Worm (Caenorhabditis elegans) whole organism, L2 larva: ENCODE data around the gene dcap-1.

Experiments
- C34F6.9 ChIP-seq: fragments of 150-350 bp; optimal IDR thresholded peaks from 2 replicates; lab custom pipeline; 2014; ENCODE audit warnings: missing biosample characterization, missing genetic modification characterization
- F13H6.1 ChIP-seq: sonication (generic microtip); optimal IDR thresholded peaks from 2 replicates; lab custom pipeline; 2016; ENCODE audit warnings: missing genetic modification characterization, missing compliant biosample characterization
- R02D3.7 ChIP-seq: fragments of 150-350 bp; optimal IDR thresholded peaks from 2 replicates; lab custom pipeline; 2014; ENCODE audit warnings: missing biosample characterization, missing genetic modification characterization
- Y55F3AM.14 ChIP-seq: fragments of 200-800 bp; sonication (Bioruptor generic); optimal IDR thresholded peaks from 2 replicates; lab custom pipeline; 2018; ENCODE audit warnings: mild to moderate bottlenecking, missing genetic modification characterization, missing compliant biosample characterization
- ZK546.5 ChIP-seq: sonication (generic microtip); optimal IDR thresholded peaks from 2 replicates; lab custom pipeline; 2017; ENCODE audit warnings: missing biosample characterization, missing genetic modification characterization
- alr-1 ChIP-seq: fragments of 150-350 bp; optimal IDR thresholded peaks from 2 replicates; lab custom pipeline; 2014; ENCODE audit warnings: missing biosample characterization, missing genetic modification characterization
- aly-2 ChIP-seq: fragments of 150-350 bp; optimal IDR thresholded peaks from 2 replicates; lab custom pipeline; 2014; ENCODE audit warnings: missing biosample characterization, missing genetic modification characterization
- ama-1 ChIP-seq: fragments of 150-350 bp; optimal IDR thresholded peaks from 2 replicates; lab custom pipeline; 2018; ENCODE audit warnings: inconsistent platforms
- blmp-1 ChIP-seq: sonication (generic microtip); optimal IDR thresholded peaks from 2 replicates; lab custom pipeline; 2017; ENCODE audit warnings: missing genetic modification characterization, mild to moderate bottlenecking, missing compliant biosample characterization, antibody characterized with exemption, moderate library complexity; ENCODE audit not compliant: insufficient read depth
- ceh-82 ChIP-seq: fragments of 150-350 bp; optimal IDR thresholded peaks from 2 replicates; lab custom pipeline; 2014; ENCODE audit warnings: missing biosample characterization, missing genetic modification characterization
- crh-2 ChIP-seq: sonication (generic microtip); optimal IDR thresholded peaks from 2 replicates; lab custom pipeline; 2017; ENCODE audit warnings: missing biosample characterization, missing genetic modification characterization
- dmd-4 ChIP-seq: sonication (generic microtip); optimal IDR thresholded peaks from 2 replicates; lab custom pipeline; 2017; ENCODE audit warnings: missing biosample characterization, missing genetic modification characterization
- egl-27 ChIP-seq: sonication (generic microtip); optimal IDR thresholded peaks from 3 replicates; lab custom pipeline; 2017; ENCODE audit warnings: missing biosample characterization, missing genetic modification reagents, missing genetic modification characterization
- elt-1 ChIP-seq: fragments of 150-350 bp; optimal IDR thresholded peaks from 2 replicates; lab custom pipeline; 2014; ENCODE audit warnings: missing biosample characterization, missing genetic modification characterization
- fos-1 ChIP-seq: fragments of 150-350 bp; optimal IDR thresholded peaks from 2 replicates; lab custom pipeline; 2014; ENCODE audit warnings: missing biosample characterization, missing genetic modification characterization
- gmeb-1 ChIP-seq: fragments of 150-350 bp; optimal IDR thresholded peaks from 2 replicates; lab custom pipeline; 2014; ENCODE audit warnings: missing biosample characterization, missing genetic modification characterization
- lin-11 ChIP-seq: fragments of 150-350 bp; sonication (generic microtip); optimal IDR thresholded peaks from 2 replicates; lab custom pipeline; 2014; ENCODE audit warnings: missing biosample characterization, missing genetic modification characterization, inconsistent platforms, mixed read lengths
- lin-39 ChIP-seq: fragments of 150-350 bp; optimal IDR thresholded peaks from 2 replicates; lab custom pipeline; 2014; ENCODE audit warnings: missing biosample characterization, missing genetic modification reagents, missing genetic modification characterization
- lsy-2 ChIP-seq, 2 experiments: fragments of 150-350 bp in 1 of 2; sonication (generic microtip) in 1 of 2; optimal IDR thresholded peaks; 2 replicates each; lab custom pipeline; 2014 to 2017; ENCODE audit warnings: missing biosample characterization in 2 of 2, missing genetic modification characterization in 2 of 2
- mab-5 ChIP-seq: fragments of 150-350 bp; optimal IDR thresholded peaks from 2 replicates; lab custom pipeline; 2014; ENCODE audit warnings: missing biosample characterization, missing genetic modification characterization
- mdl-1 ChIP-seq, 2 experiments: fragments of 150-350 bp in 1 of 2; sonication (generic microtip) in 1 of 2; optimal IDR thresholded peaks; 2 replicates each; lab custom pipeline; 2017; ENCODE audit warnings: missing biosample characterization in 2 of 2, missing genetic modification characterization in 2 of 2
- nhr-10 ChIP-seq: sonication (generic microtip); optimal IDR thresholded peaks from 2 replicates; lab custom pipeline; 2017; ENCODE audit warnings: missing biosample characterization, missing genetic modification characterization
- nhr-11 ChIP-seq: fragments of 150-350 bp; optimal IDR thresholded peaks from 2 replicates; lab custom pipeline; 2014; ENCODE audit warnings: missing biosample characterization, missing genetic modification characterization
- nhr-12 ChIP-seq: fragments of 150-350 bp; optimal IDR thresholded peaks from 2 replicates; lab custom pipeline; 2014; ENCODE audit warnings: missing biosample characterization, missing genetic modification characterization
- nhr-129 ChIP-seq: fragments of 150-350 bp; optimal IDR thresholded peaks from 2 replicates; lab custom pipeline; 2014; ENCODE audit warnings: missing biosample characterization, missing genetic modification characterization
- nhr-21 ChIP-seq: fragments of 150-350 bp; optimal IDR thresholded peaks from 2 replicates; lab custom pipeline; 2014; ENCODE audit warnings: missing biosample characterization, missing genetic modification characterization
- nhr-23 ChIP-seq: fragments of 150-350 bp; optimal IDR thresholded peaks from 2 replicates; lab custom pipeline; 2014; ENCODE audit warnings: missing biosample characterization, missing genetic modification reagents, missing genetic modification characterization
- nhr-25 ChIP-seq: fragments of 150-350 bp; sonication (generic microtip); optimal IDR thresholded peaks from 3 replicates; lab custom pipeline; 2014; ENCODE audit warnings: missing biosample characterization, missing genetic modification characterization
- nhr-6 ChIP-seq: fragments of 150-350 bp; optimal IDR thresholded peaks from 2 replicates; lab custom pipeline; 2014; ENCODE audit warnings: missing biosample characterization, missing genetic modification characterization
- nhr-77 ChIP-seq: fragments of 150-350 bp; optimal IDR thresholded peaks from 2 replicates; lab custom pipeline; 2014; ENCODE audit warnings: missing biosample characterization, missing genetic modification characterization
- peb-1 ChIP-seq: fragments of 150-350 bp; optimal IDR thresholded peaks from 2 replicates; lab custom pipeline; 2014; ENCODE audit warnings: missing biosample characterization, missing genetic modification characterization
- sem-4 ChIP-seq: fragments of 150-350 bp; optimal IDR thresholded peaks from 2 replicates; lab custom pipeline; 2014; ENCODE audit warnings: missing biosample characterization, missing genetic modification reagents, missing genetic modification characterization
- skn-1 ChIP-seq: sonication (generic microtip); optimal IDR thresholded peaks from 2 replicates; lab custom pipeline; 2017; ENCODE audit warnings: missing biosample characterization, missing genetic modification characterization
- sma-3 ChIP-seq: sonication (generic microtip); optimal IDR thresholded peaks from 2 replicates; lab custom pipeline; 2016; ENCODE audit warnings: missing genetic modification reagents, missing genetic modification characterization, missing compliant biosample characterization
- sma-9 ChIP-seq, 2 experiments: fragments of 150-350 bp in 1 of 2; sonication (generic microtip) in 1 of 2; optimal IDR thresholded peaks; 2 replicates each; lab custom pipeline; 2014 to 2016; ENCODE audit warnings: missing genetic modification characterization in 2 of 2, mild to moderate bottlenecking in 1 of 2, missing biosample characterization in 1 of 2, missing compliant biosample characterization in 1 of 2, missing genetic modification reagents in 1 of 2, moderate library complexity in 1 of 2
- snpc-4 ChIP-seq: fragments of 150-350 bp; optimal IDR thresholded peaks from 2 replicates; lab custom pipeline; 2014; ENCODE audit warnings: missing biosample characterization, missing genetic modification characterization
- unc-39 ChIP-seq: fragments of 150-350 bp; optimal IDR thresholded peaks from 2 replicates; lab custom pipeline; 2014; ENCODE audit warnings: missing biosample characterization, missing genetic modification characterization
- unc-55 ChIP-seq: fragments of 150-350 bp; sonication (generic microtip); optimal IDR thresholded peaks from 3 replicates; lab custom pipeline; 2014; ENCODE audit warnings: missing biosample characterization, missing genetic modification reagents, missing genetic modification characterization
- unc-62 ChIP-seq: fragments of 150-350 bp; optimal IDR thresholded peaks from 2 replicates; lab custom pipeline; 2014; ENCODE audit warnings: missing biosample characterization, missing genetic modification reagents, missing genetic modification characterization
- zag-1 ChIP-seq: fragments of 150-350 bp; optimal IDR thresholded peaks from 2 replicates; lab custom pipeline; 2014; ENCODE audit warnings: missing biosample characterization, missing genetic modification characterization
- ztf-1 ChIP-seq: fragments of 200-800 bp; sonication (Bioruptor generic); conservative IDR thresholded peaks from 2 replicates; pipeline ENCODE4 v1.3.6; 2022; ENCODE audit warnings: missing genetic modification characterization, missing compliant biosample characterization
- ztf-11 ChIP-seq: sonication (generic microtip); optimal IDR thresholded peaks from 2 replicates; lab custom pipeline; 2017; ENCODE audit warnings: missing biosample characterization, missing genetic modification characterization
- ztf-4 ChIP-seq: fragments of 150-350 bp; optimal IDR thresholded peaks from 2 replicates; lab custom pipeline; 2014; ENCODE audit warnings: missing biosample characterization, missing genetic modification characterization

Gene dcap-1

ce11 chrIV:1019801-1020200 lies 34.8 kb downstream of the dcap-1 start:
- TF ChIP-seq C34F6.9 (tag; lab: Kevin White, UChicago): no peak
- no peak for TF ChIP-seq unc-55 (GFP tag; lab: Kevin White, UChicago)
- TF ChIP-seq ztf-11 (tag; lab: Kevin White, UChicago): no peak
- no peak for TF ChIP-seq peb-1 (tag; lab: Kevin White, UChicago)
- TF ChIP-seq elt-1 (tag; lab: Kevin White, UChicago): no peak
- no peak for TF ChIP-seq nhr-25 (tag; lab: Kevin White, UChicago)
- TF ChIP-seq sma-9 (GFP tag; optimal IDR thresholded peaks at IDR 0.05; lab: Kevin White, UChicago): no peak
- no peak for TF ChIP-seq sma-9 (tag; optimal IDR thresholded peaks at IDR 0.05; lab: Kevin White, UChicago)
- no peak for TF ChIP-seq sma-3 (GFP tag; lab: Kevin White, UChicago)
- TF ChIP-seq gmeb-1 (tag; lab: Kevin White, UChicago): no peak
- no peak for TF ChIP-seq snpc-4 (tag; lab: Kevin White, UChicago)
- TF ChIP-seq ama-1 (lab: Kevin White, UChicago): no peak
- no peak for TF ChIP-seq nhr-12 (tag; lab: Kevin White, UChicago)
- no peak for TF ChIP-seq unc-62 (GFP tag; lab: Kevin White, UChicago)

- TF ChIP-seq mab-5 (tag; lab: Kevin White, UChicago) (no peak), crh-2 (tag; lab: Kevin White, UChicago) (no peak), alr-1 (tag; lab: Kevin White, UChicago) (no peak), ztf-1 (GFP tag; lab: Robert Waterston, UW) (no peak), ztf-4 (no peak), Y55F3AM.14 (GFP tag; lab: Kevin White, UChicago) (no peak), mdl-1 (tag; optimal IDR thresholded peaks at IDR 0.05; lab: Kevin White, UChicago) (no peak), ztf-11 (tag; lab: Kevin White, UChicago) (no peak), lin-39 (tag; lab: Kevin White, UChicago) (no peak), ama-1 (lab: Kevin White, UChicago) (no peak)
Observed at ce11 chrIV:1015430-1015829, 39.2 kb downstream of the dcap-1 start.

- no peak for TF ChIP-seq Y55F3AM.14 (GFP tag; lab: Kevin White, UChicago)
- TF ChIP-seq aly-2 (tag; lab: Kevin White, UChicago): no peak
- TF ChIP-seq ceh-82: no peak
- TF ChIP-seq unc-62 (GFP tag; lab: Kevin White, UChicago): no peak
- no peak for TF ChIP-seq alr-1 (tag; lab: Kevin White, UChicago)
- TF ChIP-seq sma-9 (GFP tag; optimal IDR thresholded peaks at IDR 0.05; lab: Kevin White, UChicago): no peak
- no peak for TF ChIP-seq sma-9 (tag; optimal IDR thresholded peaks at IDR 0.05; lab: Kevin White, UChicago)
- TF ChIP-seq unc-39 (tag; lab: Kevin White, UChicago): no peak
- TF ChIP-seq dmd-4 (tag; lab: Kevin White, UChicago): no peak
- no peak for TF ChIP-seq lin-11 (tag; lab: Kevin White, UChicago)
- TF ChIP-seq lin-39 (tag; lab: Kevin White, UChicago): no peak
- no peak for TF ChIP-seq gmeb-1 (tag; lab: Kevin White, UChicago)
- TF ChIP-seq F13H6.1 (tag; lab: Kevin White, UChicago): no peak
- TF ChIP-seq sma-3 (GFP tag; lab: Kevin White, UChicago): no peak
- TF ChIP-seq nhr-23 (tag; lab: Kevin White, UChicago): no peak
- TF ChIP-seq nhr-21 (tag; lab: Kevin White, UChicago): no peak
- no peak for TF ChIP-seq nhr-77
- no peak for TF ChIP-seq ZK546.5 (tag; lab: Kevin White, UChicago)
- TF ChIP-seq nhr-25 (tag; lab: Kevin White, UChicago): no peak
- no peak for TF ChIP-seq skn-1 (tag; lab: Kevin White, UChicago)
Observed at ce11 chrIV:1013233-1013798, 41.3 kb downstream of the dcap-1 start.

ce11 chrIV:1012447-1012846 lies 42.1 kb downstream of the dcap-1 start, which contains the start of gene rbm-39:
Gene rbm-39 (plus strand): TSS chrIV:1012624.
- TF ChIP-seq lin-11 (tag; lab: Kevin White, UChicago) (peak; percentile 82), nhr-77 (no peak), ZK546.5 (tag; lab: Kevin White, UChicago) (peak; percentile 20), nhr-129 (tag; lab: Kevin White, UChicago) (peak; percentile 77), blmp-1 (tag; lab: Kevin White, UChicago) (peak; percentile 14), Y55F3AM.14 (GFP tag; lab: Kevin White, UChicago) (no peak), R02D3.7 (no peak), unc-55 (GFP tag; lab: Kevin White, UChicago) (peak; percentile 92), nhr-11 (tag; lab: Kevin White, UChicago) (no peak), F13H6.1 (tag; lab: Kevin White, UChicago) (peak; percentile 76), skn-1 (tag; lab: Kevin White, UChicago) (no peak), ztf-4 (peak; percentile 20), C34F6.9 (tag; lab: Kevin White, UChicago) (peak; percentile 92), nhr-12 (tag; lab: Kevin White, UChicago) (no peak), sem-4 (peak; percentile 8), nhr-10 (tag; lab: Kevin White, UChicago) (no peak), sma-9 (GFP tag; optimal IDR thresholded peaks at IDR 0.05; lab: Kevin White, UChicago) (no peak), sma-9 (tag; optimal IDR thresholded peaks at IDR 0.05; lab: Kevin White, UChicago) (no peak), ceh-82 (peak; percentile 4), nhr-6 (tag; lab: Kevin White, UChicago) (peak; percentile 28), lsy-2 (tag; optimal IDR thresholded peaks at IDR 0.05; lab: Kevin White, UChicago) (peak; percentile 80 to 90), sma-3 (GFP tag; lab: Kevin White, UChicago) (peak; percentile 83), mab-5 (tag; lab: Kevin White, UChicago) (peak; percentile 5), zag-1 (tag; lab: Kevin White, UChicago) (no peak), egl-27 (peak; percentile 43), ztf-1 (GFP tag; lab: Robert Waterston, UW) (no peak), fos-1 (peak; percentile 48), nhr-23 (tag; lab: Kevin White, UChicago) (no peak)
